In the genomic region with DNA sequence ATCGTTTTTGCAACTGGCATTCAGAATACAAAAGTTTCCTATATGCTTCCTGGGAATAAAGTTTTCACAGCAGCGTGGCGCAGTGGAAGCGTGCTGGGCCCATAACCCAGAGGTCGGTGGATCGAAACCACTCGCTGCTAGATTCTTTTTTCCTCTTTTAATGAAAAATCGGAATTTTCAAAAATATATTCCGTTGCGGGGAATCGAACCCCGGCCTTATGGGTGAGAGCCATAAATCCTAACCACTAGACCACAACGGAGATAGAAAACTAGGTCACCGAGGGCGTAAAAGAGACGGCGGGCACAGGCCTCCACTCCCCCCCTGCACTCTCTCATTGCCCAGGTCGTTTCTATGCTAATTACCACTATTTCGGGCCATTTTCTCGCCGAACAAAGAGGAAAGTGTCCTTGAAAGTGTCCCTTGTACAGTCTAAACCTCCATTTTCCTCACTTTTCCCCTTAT, we compare ENCODE assay signal across 5 worm cellular contexts.
TF ChIP-seq lines count a peak whose summit lies in the region.

Gene Y22D7AL.6, plus strand, starts transcription at position 413 of the 463 bp plus-strand sequence.

TF ChIP-seq in whole organism, L1 larva, 84 proteins besides CTCF, POLR2A, EP300 and RAD21 (continues in another document):
- TF ChIP-seq nhr-85 (tag; lab: Kevin White, UChicago), result peak; percentile 89
- TF ChIP-seq fkh-8 (tag; optimal IDR thresholded peaks at IDR 0.05; lab: Kevin White, UChicago), result peak; percentile 13
- no peak for TF ChIP-seq lin-15B (tag; optimal IDR thresholded peaks at IDR 0.05; lab: Kevin White, UChicago)
- TF ChIP-seq C04F5.9 (tag; optimal IDR thresholded peaks at IDR 0.05; lab: Kevin White, UChicago), result no peak
- no peak for TF ChIP-seq irx-1 (tag; optimal IDR thresholded peaks at IDR 0.05; lab: Kevin White, UChicago)
- TF ChIP-seq nhr-71 (tag; optimal IDR thresholded peaks at IDR 0.05; lab: Kevin White, UChicago), result peak; percentile 49
- TF ChIP-seq rnt-1 (tag; optimal IDR thresholded peaks at IDR 0.05; lab: Kevin White, UChicago), result peak; percentile 26
- peak; percentile 50 for TF ChIP-seq snu-23 (GFP tag; optimal IDR thresholded peaks at IDR 0.05; lab: Kevin White, UChicago)
- no peak for TF ChIP-seq egl-13 (tag; optimal IDR thresholded peaks at IDR 0.05; lab: Kevin White, UChicago)
- TF ChIP-seq Y116A8C.19 (tag; optimal IDR thresholded peaks at IDR 0.05; lab: Kevin White, UChicago; ENCODE audit: borderline replicate concordance), result no peak
- no peak for TF ChIP-seq sptf-1 (tag; optimal IDR thresholded peaks at IDR 0.05; lab: Kevin White, UChicago)
- TF ChIP-seq hlh-4 (tag; optimal IDR thresholded peaks at IDR 0.05; lab: Kevin White, UChicago), result no peak
- peak; percentile 24 for TF ChIP-seq tbx-2 (tag; optimal IDR thresholded peaks at IDR 0.05; lab: Kevin White, UChicago)
- TF ChIP-seq nhr-47 (tag; optimal IDR thresholded peaks at IDR 0.05; lab: Kevin White, UChicago), result peak; percentile 60
- TF ChIP-seq pag-3 (tag; optimal IDR thresholded peaks at IDR 0.05; lab: Kevin White, UChicago; ENCODE audit: borderline replicate concordance, insufficient read depth), result no peak
- TF ChIP-seq mef-2 (tag; optimal IDR thresholded peaks at IDR 0.05; lab: Kevin White, UChicago), result no peak
- TF ChIP-seq pax-3 (tag; optimal IDR thresholded peaks at IDR 0.05; lab: Kevin White, UChicago), result no peak

TF ChIP-seq in whole organism, L3 larva, 47 proteins besides CTCF, POLR2A, EP300 and RAD21 (continues in another document):
- no peak for TF ChIP-seq fkh-10 (GFP tag; optimal IDR thresholded peaks at IDR 0.05; lab: Kevin White, UChicago)
- no peak for TF ChIP-seq egl-5 (tag; optimal IDR thresholded peaks at IDR 0.05; lab: Kevin White, UChicago)
- TF ChIP-seq nhr-12 (tag; optimal IDR thresholded peaks at IDR 0.05; lab: Kevin White, UChicago), result no peak
- no peak for TF ChIP-seq fos-1 (tag; optimal IDR thresholded peaks at IDR 0.05; lab: Kevin White, UChicago)
- no peak for TF ChIP-seq ama-1 (optimal IDR thresholded peaks at IDR 0.05; lab: Kevin White, UChicago)
- TF ChIP-seq nhr-25 (tag; optimal IDR thresholded peaks at IDR 0.05; lab: Kevin White, UChicago), result peak; percentile 43
- TF ChIP-seq ceh-16 (tag; optimal IDR thresholded peaks at IDR 0.05; lab: Kevin White, UChicago), result no peak
- TF ChIP-seq lin-39 (tag; optimal IDR thresholded peaks at IDR 0.05; lab: Kevin White, UChicago), result no peak
- TF ChIP-seq ceh-82 (tag; optimal IDR thresholded peaks at IDR 0.05; lab: Kevin White, UChicago), result no peak
- TF ChIP-seq egl-27 (tag; optimal IDR thresholded peaks at IDR 0.05; lab: Kevin White, UChicago), result peak; percentile 28
- TF ChIP-seq lin-15B (tag; optimal IDR thresholded peaks at IDR 0.05; lab: Kevin White, UChicago), result peak; percentile 2
- TF ChIP-seq nhr-11 (tag; optimal IDR thresholded peaks at IDR 0.05; lab: Kevin White, UChicago), result no peak
- no peak for TF ChIP-seq tbx-2 (tag; optimal IDR thresholded peaks at IDR 0.05; lab: Kevin White, UChicago)
- no peak for TF ChIP-seq nhr-28 (tag; optimal IDR thresholded peaks at IDR 0.05; lab: Kevin White, UChicago)
- peak; percentile 37 for TF ChIP-seq elt-2 (tag; optimal IDR thresholded peaks at IDR 0.05; lab: Kevin White, UChicago)
- TF ChIP-seq pqm-1 (tag; optimal IDR thresholded peaks at IDR 0.05; lab: Kevin White, UChicago), result no peak
- no peak for TF ChIP-seq fkh-2 (tag; optimal IDR thresholded peaks at IDR 0.05; lab: Kevin White, UChicago)
- peak; percentile 58 for TF ChIP-seq lsy-12 (tag; optimal IDR thresholded peaks at IDR 0.05; lab: Kevin White, UChicago)
- no peak for TF ChIP-seq eor-1 (tag; optimal IDR thresholded peaks at IDR 0.05; lab: Kevin White, UChicago)

TF ChIP-seq in whole organism, early embryonic, 17 proteins besides CTCF, POLR2A, EP300 and RAD21:
- TF ChIP-seq tbx-11 (GFP tag; IDR thresholded peaks at IDR 0.05; lab: Robert Waterston, UW) (peak; percentile 78), aly-1 (tag; optimal IDR thresholded peaks at IDR 0.05; lab: Kevin White, UChicago) (peak; percentile 75), tra-4 (tag; optimal IDR thresholded peaks at IDR 0.05; lab: Kevin White, UChicago) (peak; percentile 72), F13C5.2 (tag; optimal IDR thresholded peaks at IDR 0.05; lab: Kevin White, UChicago) (peak; percentile 75), ceh-13 (GFP tag; optimal IDR thresholded peaks at IDR 0.05; lab: Kevin White, UChicago) (peak; percentile 72), sea-1 (GFP tag; conservative IDR thresholded peaks at IDR 0.05; lab: Robert Waterston, UW) (peak; percentile 89), ama-1 (optimal IDR thresholded peaks at IDR 0.05; lab: Kevin White, UChicago) (no peak), ceh-36 (tag; optimal IDR thresholded peaks at IDR 0.05; lab: Kevin White, UChicago) (peak; percentile 82), hmbx-1 (tag; optimal IDR thresholded peaks at IDR 0.05; lab: Kevin White, UChicago) (peak; percentile 64), pes-1 (GFP tag; IDR thresholded peaks at IDR 0.05; lab: Robert Waterston, UW) (peak; percentile 92), ets-7 (tag; optimal IDR thresholded peaks at IDR 0.05; lab: Kevin White, UChicago) (peak; percentile 66), hmg-4 (GFP tag; optimal IDR thresholded peaks at IDR 0.05; lab: Kevin White, UChicago) (peak; percentile 96), tbx-37 (GFP tag; conservative IDR thresholded peaks at IDR 0.05; lab: Robert Waterston, UW) (peak; percentile 77), B0310.2 (tag; optimal IDR thresholded peaks at IDR 0.05; lab: Kevin White, UChicago) (peak; percentile 87), hnd-1 (tag; optimal IDR thresholded peaks at IDR 0.05; lab: Kevin White, UChicago) (peak; percentile 69), scrt-1 (GFP tag; IDR thresholded peaks at IDR 0.05; lab: Robert Waterston, UW) (peak; percentile 93), flt-1 (GFP tag; IDR thresholded peaks at IDR 0.05; lab: Robert Waterston, UW) (peak; percentile 88)

TF ChIP-seq in whole organism, midembryonic, 9 proteins besides CTCF, POLR2A, EP300 and RAD21:
- TF ChIP-seq ref-1 (GFP tag; conservative IDR thresholded peaks at IDR 0.05; lab: Robert Waterston, UW) (peak; percentile 76), ztf-23 (GFP tag; IDR thresholded peaks at IDR 0.05; lab: Robert Waterston, UW) (peak; percentile 85), cog-1 (tag; optimal IDR thresholded peaks at IDR 0.05; lab: Kevin White, UChicago) (peak; percentile 42), flt-1 (GFP tag; IDR thresholded peaks at IDR 0.05; lab: Robert Waterston, UW) (peak; percentile 92), tab-1 (GFP tag; IDR thresholded peaks at IDR 0.05; lab: Robert Waterston, UW) (peak; percentile 91), ztf-29 (GFP tag; IDR thresholded peaks at IDR 0.05; lab: Robert Waterston, UW) (peak; percentile 83), klf-2 (GFP tag; conservative IDR thresholded peaks at IDR 0.05; lab: Robert Waterston, UW) (peak; percentile 89), T22C8.4 (GFP tag; IDR thresholded peaks at IDR 0.05; lab: Robert Waterston, UW) (peak; percentile 77), med-1 (GFP tag; optimal IDR thresholded peaks at IDR 0.05; lab: Kevin White, UChicago; ENCODE audit: insufficient read depth) (peak; percentile 39)
TF ChIP-seq in whole organism, midembryonic: peak in this region for 9.

TF ChIP-seq in whole organism, young adult, 124 proteins besides CTCF, POLR2A, EP300 and RAD21 (continues in another document):
- peak; percentile 69; the same call in 1 of the 2 replicates for TF ChIP-seq Y56A3A.18 (GFP tag; IDR thresholded peaks at IDR 0.05; lab: Robert Waterston, UW)
- peak; percentile 44 for TF ChIP-seq tlf-1 (GFP tag; optimal IDR thresholded peaks at IDR 0.05; lab: Kevin White, UChicago)
- TF ChIP-seq F33H1.4 (GFP tag; IDR thresholded peaks at IDR 0.05; lab: Robert Waterston, UW), result peak; percentile 51
- no peak for TF ChIP-seq dpl-1 (GFP tag; optimal IDR thresholded peaks at IDR 0.05; lab: Kevin White, UChicago)
- TF ChIP-seq ztf-26 (tag; optimal IDR thresholded peaks at IDR 0.05; lab: Kevin White, UChicago), result peak; percentile 43
- no peak for TF ChIP-seq ztf-3 (GFP tag; optimal IDR thresholded peaks at IDR 0.05; lab: Kevin White, UChicago)
- TF ChIP-seq F52B5.7 (tag; optimal IDR thresholded peaks at IDR 0.05; lab: Kevin White, UChicago), result peak; percentile 80
- 0 out of 2 replicates have a peak, but pooled peaks have one; percentile 29 for TF ChIP-seq Y79H2A.3 (GFP tag; conservative IDR thresholded peaks at IDR 0.05; lab: Robert Waterston, UW)
- peak; percentile 53; the same call in 1 of the 2 replicates for TF ChIP-seq Y67H2A.10 (GFP tag; conservative IDR thresholded peaks at IDR 0.05; lab: Robert Waterston, UW)
- peak; percentile 82 for TF ChIP-seq ztf-25 (GFP tag; IDR thresholded peaks at IDR 0.05; lab: Robert Waterston, UW)
- TF ChIP-seq egl-44 (GFP tag; IDR thresholded peaks at IDR 0.05; lab: Robert Waterston, UW), result no peak
- peak; percentile 59 for TF ChIP-seq repo-1 (tag; optimal IDR thresholded peaks at IDR 0.05; lab: Kevin White, UChicago)
- TF ChIP-seq nhr-90 (tag; optimal IDR thresholded peaks at IDR 0.05; lab: Kevin White, UChicago), result peak; percentile 84
- no peak for TF ChIP-seq snpc-1.1 (tag; optimal IDR thresholded peaks at IDR 0.05; lab: Kevin White, UChicago; ENCODE audit: insufficient read depth)
- peak; percentile 76 for TF ChIP-seq chd-7 (tag; optimal IDR thresholded peaks at IDR 0.05; lab: Kevin White, UChicago)
- TF ChIP-seq fkh-3 (tag; optimal IDR thresholded peaks at IDR 0.05; lab: Kevin White, UChicago), result peak; percentile 77
- TF ChIP-seq nfyb-1 (GFP tag; IDR thresholded peaks at IDR 0.05; lab: Robert Waterston, UW), result peak; percentile 83
- peak; percentile 63 for TF ChIP-seq lin-40 (tag; optimal IDR thresholded peaks at IDR 0.05; lab: Kevin White, UChicago)
- peak; percentile 48 for TF ChIP-seq nhr-27 (tag; optimal IDR thresholded peaks at IDR 0.05; lab: Kevin White, UChicago)
- TF ChIP-seq pbrm-1 (GFP tag; IDR thresholded peaks at IDR 0.05; lab: Robert Waterston, UW), result peak; percentile 89
- peak; percentile 87 for TF ChIP-seq lin-26 (GFP tag; IDR thresholded peaks at IDR 0.05; lab: Robert Waterston, UW)
- TF ChIP-seq die-1 (tag; optimal IDR thresholded peaks at IDR 0.05; lab: Kevin White, UChicago), result peak; percentile 91
- peak; percentile 65 for TF ChIP-seq ceh-100 (GFP tag; IDR thresholded peaks at IDR 0.05; lab: Robert Waterston, UW)
- TF ChIP-seq snpc-1.3 (tag; optimal IDR thresholded peaks at IDR 0.05; lab: Kevin White, UChicago; ENCODE audit: insufficient read depth), result peak; percentile 49
- TF ChIP-seq tbp1 (GFP tag; optimal IDR thresholded peaks at IDR 0.05; lab: Kevin White, UChicago), result peak; percentile 98
- no peak for TF ChIP-seq efl-1 (GFP tag; optimal IDR thresholded peaks at IDR 0.05; lab: Kevin White, UChicago)
- TF ChIP-seq unc-130 (GFP tag; optimal IDR thresholded peaks at IDR 0.05; lab: Kevin White, UChicago), result peak; percentile 18
- 0 out of 2 replicates have a peak, but pooled peaks have one; percentile 67 for TF ChIP-seq madf-3 (GFP tag; IDR thresholded peaks at IDR 0.05; lab: Robert Waterston, UW)
- no peak for TF ChIP-seq cebp-1 (GFP tag; IDR thresholded peaks at IDR 0.05; lab: Robert Waterston, UW)
- peak; percentile 60 for TF ChIP-seq cebp-1 (tag; optimal IDR thresholded peaks at IDR 0.05; lab: Kevin White, UChicago)
- no peak for TF ChIP-seq nfya-1 (tag; optimal IDR thresholded peaks at IDR 0.05; lab: Kevin White, UChicago; ENCODE audit: borderline replicate concordance, insufficient read depth)

Comparison
In these comparisons a context has a peak if more than half of its experiments do, and no peak if none do; other contexts are left out.
1. Of the 8 proteins assayed by ChIP-seq in both whole organism, young adult and whole organism, L1 larva: peak only in whole organism, young adult: snpc-4 and unc-130; only in whole organism, L1 larva: none; in both: nhr-90; in neither: 2; mixed calls (peak in some experiments, not most) for 3.